Worm (Caenorhabditis elegans) whole organism, young adult: ENCODE data around the gene ZK721.3.

Source experiments
- C17E4.6 ChIP-seq: fragments of 200-800 bp; sonication (Bioruptor generic); IDR thresholded peaks from 2 replicates; pipeline ENCODE4 v1.3.6; 2022; ENCODE audit warnings: missing genetic modification reagents, missing genetic modification characterization, missing compliant biosample characterization
- F23B12.7 ChIP-seq: sonication (generic microtip); optimal IDR thresholded peaks from 2 replicates; lab custom pipeline; 2017; ENCODE audit warnings: missing genetic modification characterization, mild to moderate bottlenecking, missing compliant biosample characterization, antibody characterized with exemption, moderate library complexity; ENCODE audit not compliant: insufficient read depth
- F33H1.4 ChIP-seq: fragments of 200-800 bp; sonication (Bioruptor generic); IDR thresholded peaks from 2 replicates; pipeline ENCODE4 v1.3.6; 2022; ENCODE audit warnings: missing genetic modification reagents, missing genetic modification characterization, missing compliant biosample characterization
- T07F8.4 ChIP-seq: sonication (generic microtip); optimal IDR thresholded peaks from 2 replicates; lab custom pipeline; 2016; ENCODE audit warnings: mild to moderate bottlenecking, missing genetic modification characterization, moderate library complexity, missing compliant biosample characterization
- T26A5.8 ChIP-seq: sonication (generic microtip); optimal IDR thresholded peaks from 2 replicates; lab custom pipeline; 2016; ENCODE audit warnings: missing genetic modification characterization, missing compliant biosample characterization
- Y53F4B.3 ChIP-seq: fragments of 200-800 bp; sonication (Bioruptor generic); IDR thresholded peaks from 2 replicates; pipeline ENCODE4 v1.3.6; 2022; ENCODE audit warnings: missing genetic modification reagents, missing genetic modification characterization, missing compliant biosample characterization
- Y56A3A.18 ChIP-seq: fragments of 200-800 bp; sonication (Bioruptor generic); IDR thresholded peaks from 2 replicates; pipeline ENCODE4 v1.3.6; 2022; ENCODE audit warnings: missing genetic modification reagents, missing genetic modification characterization, missing compliant biosample characterization
- Y79H2A.3 ChIP-seq: fragments of 200-800 bp; sonication (Bioruptor generic); conservative IDR thresholded peaks from 2 replicates; pipeline ENCODE4 v1.3.6; 2022; ENCODE audit warnings: missing genetic modification reagents, missing genetic modification characterization, missing compliant biosample characterization
- ZK185.1 ChIP-seq: sonication (generic microtip); optimal IDR thresholded peaks from 2 replicates; lab custom pipeline; 2016; ENCODE audit warnings: mild to moderate bottlenecking, missing genetic modification characterization, missing compliant biosample characterization; ENCODE audit not compliant: poor library complexity, severe bottlenecking
- ama-1 ChIP-seq, 3 experiments: fragments of 150-350 bp in 1 of 3; sonication (generic microtip) in 2 of 3; optimal IDR thresholded peaks; 2 replicates each; lab custom pipeline; 2014 to 2018; ENCODE audit warnings: missing biosample characterization in 2 of 3, missing genetic modification characterization in 2 of 3, missing genetic modification reagents in 2 of 3
- athp-1 ChIP-seq: sonication (generic microtip); optimal IDR thresholded peaks from 2 replicates; lab custom pipeline; 2017; ENCODE audit warnings: mild to moderate bottlenecking, missing genetic modification characterization, missing compliant biosample characterization
- attf-5 ChIP-seq: fragments of 200-800 bp; sonication (Bioruptor generic); optimal IDR thresholded peaks from 2 replicates; lab custom pipeline; 2018; ENCODE audit warnings: mild to moderate bottlenecking, missing genetic modification characterization, missing compliant biosample characterization
- attf-6 ChIP-seq: fragments of 200-800 bp; sonication (Bioruptor generic); IDR thresholded peaks from 2 replicates; pipeline ENCODE4 v1.3.6; 2022; ENCODE audit warnings: missing genetic modification reagents, missing genetic modification characterization, missing compliant biosample characterization
- bed-1 ChIP-seq: fragments of 200-800 bp; sonication (Bioruptor generic); IDR thresholded peaks from 2 replicates; pipeline ENCODE4 v1.3.6; 2022; ENCODE audit warnings: missing genetic modification reagents, missing genetic modification characterization, missing compliant biosample characterization
- ccch-3 ChIP-seq: fragments of 200-800 bp; sonication (Bioruptor generic); optimal IDR thresholded peaks from 2 replicates; lab custom pipeline; 2018; ENCODE audit warnings: mild to moderate bottlenecking, missing genetic modification characterization, missing compliant biosample characterization
- ceh-27 ChIP-seq: fragments of 200-800 bp; sonication (Bioruptor generic); optimal IDR thresholded peaks from 2 replicates; lab custom pipeline; 2018; ENCODE audit warnings: mild to moderate bottlenecking, missing genetic modification characterization, moderate library complexity, missing compliant biosample characterization
- ceh-40 ChIP-seq: fragments of 200-800 bp; sonication (Bioruptor generic); IDR thresholded peaks from 2 replicates; pipeline ENCODE4 v1.3.6; 2022; ENCODE audit warnings: missing genetic modification characterization, missing compliant biosample characterization
- die-1 ChIP-seq: sonication (generic microtip); optimal IDR thresholded peaks from 2 replicates; lab custom pipeline; 2016; ENCODE audit warnings: missing genotype, mild to moderate bottlenecking, missing genetic modification characterization, missing compliant biosample characterization
- dox-1 ChIP-seq: fragments of 200-800 bp; sonication (Bioruptor generic); IDR thresholded peaks from 2 replicates; pipeline ENCODE4 v1.3.6; 2022; ENCODE audit warnings: missing genetic modification reagents, missing genetic modification characterization, missing compliant biosample characterization
- dpl-1 ChIP-seq: fragments of 150-350 bp; optimal IDR thresholded peaks from 2 replicates; lab custom pipeline; 2014; ENCODE audit warnings: missing biosample characterization, missing genetic modification reagents, missing genetic modification characterization
- efl-1 ChIP-seq: fragments of 150-350 bp; optimal IDR thresholded peaks from 2 replicates; lab custom pipeline; 2014; ENCODE audit warnings: missing biosample characterization, missing genetic modification reagents, missing genetic modification characterization
- egl-18 ChIP-seq: fragments of 200-800 bp; sonication (Bioruptor generic); IDR thresholded peaks from 2 replicates; pipeline ENCODE4 v1.3.6; 2022; ENCODE audit warnings: missing genetic modification reagents, missing genetic modification characterization, missing compliant biosample characterization
- egl-44 ChIP-seq: fragments of 200-800 bp; sonication (Bioruptor generic); IDR thresholded peaks from 2 replicates; pipeline ENCODE4 v1.3.6; 2022; ENCODE audit warnings: missing genetic modification reagents, missing genetic modification characterization, missing compliant biosample characterization
- egrh-3 ChIP-seq: fragments of 200-800 bp; sonication (Bioruptor generic); IDR thresholded peaks from 2 replicates; pipeline ENCODE4 v1.3.6; 2022; ENCODE audit warnings: missing genetic modification reagents, missing genetic modification characterization, missing compliant biosample characterization
- ekl-4 ChIP-seq: fragments of 200-800 bp; sonication (Bioruptor generic); IDR thresholded peaks from 2 replicates; pipeline ENCODE4 v1.3.6; 2022; ENCODE audit warnings: missing genetic modification reagents, missing genetic modification characterization, missing compliant biosample characterization
- hlh-26 ChIP-seq: fragments of 200-800 bp; sonication (Bioruptor generic); conservative IDR thresholded peaks from 2 replicates; pipeline ENCODE4 v1.3.6; 2022; ENCODE audit warnings: missing genetic modification reagents, missing genetic modification characterization, missing compliant biosample characterization
- hmg-1.2 ChIP-seq: fragments of 200-800 bp; sonication (Bioruptor generic); IDR thresholded peaks from 2 replicates; pipeline ENCODE4 v1.3.6; 2022; ENCODE audit warnings: missing genetic modification reagents, missing genetic modification characterization, missing compliant biosample characterization
- hmg-20 ChIP-seq: fragments of 200-800 bp; sonication (Bioruptor generic); IDR thresholded peaks from 2 replicates; pipeline ENCODE4 v1.3.6; 2022; ENCODE audit warnings: missing genetic modification reagents, missing genetic modification characterization, missing compliant biosample characterization
- lag-1 ChIP-seq: fragments of 200-800 bp; sonication (Bioruptor generic); IDR thresholded peaks from 2 replicates; pipeline ENCODE4 v1.3.6; 2022; ENCODE audit warnings: missing genetic modification reagents, missing genetic modification characterization, missing compliant biosample characterization
- let-607 ChIP-seq, 2 experiments: fragments of 200-800 bp in 1 of 2; sonication (Bioruptor generic) in 1 of 2; sonication (generic microtip) in 1 of 2; optimal IDR thresholded peaks; 2 replicates each; lab custom pipeline; 2016 to 2018; ENCODE audit warnings: mild to moderate bottlenecking in 2 of 2, missing compliant biosample characterization in 2 of 2, missing genetic modification characterization in 2 of 2, moderate library complexity in 2 of 2, missing genotype in 1 of 2
- lin-35 ChIP-seq, 3 experiments: fragments of 150-350 bp in 2 of 3; sonication (generic microtip) in 1 of 3; optimal IDR thresholded peaks; 2 replicates each; lab custom pipeline; 2014 to 2018; ENCODE audit warnings: missing biosample characterization in 3 of 3, missing genetic modification characterization in 3 of 3, missing genetic modification reagents in 3 of 3
- lin-40 ChIP-seq: sonication (generic microtip); optimal IDR thresholded peaks from 2 replicates; lab custom pipeline; 2016; ENCODE audit warnings: missing genetic modification characterization, mild to moderate bottlenecking, missing compliant biosample characterization, missing genotype, missing genetic modification reagents
- lin-54 ChIP-seq: fragments of 200-800 bp; sonication (Bioruptor generic); optimal IDR thresholded peaks from 2 replicates; lab custom pipeline; 2018; ENCODE audit warnings: mild to moderate bottlenecking, missing genetic modification characterization, missing compliant biosample characterization
- lsy-27 ChIP-seq: sonication (generic microtip); optimal IDR thresholded peaks from 2 replicates; lab custom pipeline; 2017; ENCODE audit warnings: missing genetic modification characterization, mild to moderate bottlenecking, missing compliant biosample characterization, antibody characterized with exemption, missing genotype, borderline replicate concordance; ENCODE audit not compliant: insufficient read depth
- mcd-1 ChIP-seq: fragments of 200-800 bp; sonication (Bioruptor generic); IDR thresholded peaks from 2 replicates; pipeline ENCODE4 v1.3.6; 2022; ENCODE audit warnings: missing genetic modification reagents, missing genetic modification characterization, missing compliant biosample characterization
- nfyb-1 ChIP-seq: fragments of 200-800 bp; sonication (Bioruptor generic); IDR thresholded peaks from 2 replicates; pipeline ENCODE4 v1.3.6; 2022; ENCODE audit warnings: missing genetic modification reagents, missing genetic modification characterization, missing compliant biosample characterization
- nhr-120 ChIP-seq: fragments of 200-800 bp; sonication (Bioruptor generic); IDR thresholded peaks from 2 replicates; pipeline ENCODE4 v1.3.6; 2022; ENCODE audit warnings: missing genetic modification characterization, missing compliant biosample characterization
- nhr-179 ChIP-seq: sonication (generic microtip); optimal IDR thresholded peaks from 2 replicates; lab custom pipeline; 2016; ENCODE audit warnings: mild to moderate bottlenecking, missing genetic modification characterization, missing compliant biosample characterization
- rpc-1 ChIP-seq, 2 experiments: fragments of 150-350 bp in 1 of 2; sonication (generic microtip) in 1 of 2; optimal IDR thresholded peaks; 2 replicates each; lab custom pipeline; 2014 to 2018; ENCODE audit warnings: missing biosample characterization in 1 of 2, missing genetic modification characterization in 1 of 2, missing genetic modification reagents in 1 of 2, missing genotype in 1 of 2
- sdz-38 ChIP-seq: sonication (generic microtip); optimal IDR thresholded peaks from 2 replicates; lab custom pipeline; 2016; ENCODE audit warnings: missing genotype, missing genetic modification characterization, missing compliant biosample characterization
- sea-2 ChIP-seq: fragments of 200-800 bp; sonication (Bioruptor generic); IDR thresholded peaks from 2 replicates; pipeline ENCODE4 v1.3.6; 2022; ENCODE audit warnings: missing genetic modification characterization, missing compliant biosample characterization
- tbx-9 ChIP-seq: sonication (generic microtip); optimal IDR thresholded peaks from 2 replicates; lab custom pipeline; 2016; ENCODE audit warnings: borderline replicate concordance, missing genetic modification characterization, inconsistent platforms, missing compliant biosample characterization
- tlf-1 ChIP-seq: fragments of 200-800 bp; sonication (Bioruptor generic); optimal IDR thresholded peaks from 2 replicates; lab custom pipeline; 2018; ENCODE audit warnings: mild to moderate bottlenecking, missing genetic modification characterization, missing compliant biosample characterization
- ztf-18 ChIP-seq: sonication (generic microtip); optimal IDR thresholded peaks from 2 replicates; lab custom pipeline; 2016; ENCODE audit warnings: missing genotype, mild to moderate bottlenecking, missing genetic modification characterization, missing compliant biosample characterization
- ztf-25 ChIP-seq: fragments of 200-800 bp; sonication (Bioruptor generic); IDR thresholded peaks from 2 replicates; pipeline ENCODE4 v1.3.6; 2022; ENCODE audit warnings: missing genetic modification reagents, missing genetic modification characterization, missing compliant biosample characterization
- ztf-26 ChIP-seq: sonication (generic microtip); optimal IDR thresholded peaks from 2 replicates; lab custom pipeline; 2017; ENCODE audit warnings: missing genetic modification characterization, missing compliant biosample characterization
- ztf-3 ChIP-seq: fragments of 200-800 bp; sonication (Bioruptor generic); optimal IDR thresholded peaks from 2 replicates; lab custom pipeline; 2018; ENCODE audit warnings: mild to moderate bottlenecking, missing genetic modification characterization, missing compliant biosample characterization

ZK721.3 gene

ce11 chrX:8819815-8820415 lies 35.6 kb downstream of the ZK721.3 start (continued):
- TF ChIP-seq bed-1 (GFP tag; lab: Robert Waterston, UW) (no peak), attf-5 (GFP tag; lab: Kevin White, UChicago) (peak; percentile 18), athp-1 (tag; lab: Kevin White, UChicago) (no peak), hmg-1.2 (GFP tag; lab: Robert Waterston, UW) (peak; percentile 56), F33H1.4 (GFP tag; lab: Robert Waterston, UW) (no peak), ztf-18 (tag; lab: Kevin White, UChicago) (peak; percentile 49), Y56A3A.18 (peak; percentile 77; the same call in 1 of the 2 replicates), Y79H2A.3 (no peak), dpl-1 (no peak), ceh-27 (GFP tag; lab: Kevin White, UChicago) (no peak), T26A5.8 (tag; lab: Kevin White, UChicago) (no peak), ztf-3 (GFP tag; lab: Kevin White, UChicago) (no peak), nfyb-1 (GFP tag; lab: Robert Waterston, UW) (0 out of 2 replicates have a peak, but pooled peaks have one; percentile 43), hmg-20 (GFP tag; lab: Robert Waterston, UW) (peak; percentile 13; the same call in 1 of the 2 replicates), mcd-1 (GFP tag; lab: Robert Waterston, UW) (no peak; the same call in 1 of the 2 replicates), efl-1 (no peak), attf-6 (no peak), rpc-1 (optimal IDR thresholded peaks at IDR 0.05; lab: Kevin White, UChicago) (peak; percentile 88), rpc-1 (tag; optimal IDR thresholded peaks at IDR 0.05; lab: Kevin White, UChicago) (peak; percentile 86), ccch-3 (GFP tag; lab: Kevin White, UChicago) (no peak), ztf-26 (tag; lab: Kevin White, UChicago) (peak; percentile 22), die-1 (tag; lab: Kevin White, UChicago) (peak; percentile 75), lsy-27 (tag; lab: Kevin White, UChicago) (peak; percentile 59), T07F8.4 (tag; lab: Kevin White, UChicago) (no peak), Y53F4B.3 (GFP tag; lab: Robert Waterston, UW) (no peak), ama-1 (optimal IDR thresholded peaks at IDR 0.05; lab: Kevin White, UChicago) (no peak), ama-1 (GFP tag; optimal IDR thresholded peaks at IDR 0.05; lab: Kevin White, UChicago) (peak in 1 of 2 experiments; percentile 14), sdz-38 (tag; lab: Kevin White, UChicago) (no peak), lag-1 (no peak), hlh-26 (GFP tag; lab: Robert Waterston, UW) (no peak), egl-18 (GFP tag; lab: Robert Waterston, UW) (no peak), lin-40 (tag; lab: Kevin White, UChicago) (peak; percentile 54), ekl-4 (GFP tag; lab: Robert Waterston, UW) (no peak), nhr-120 (GFP tag; lab: Robert Waterston, UW) (no peak), ceh-40 (GFP tag; lab: Robert Waterston, UW) (no peak), sea-2 (GFP tag; lab: Robert Waterston, UW) (no peak), egrh-3 (GFP tag; lab: Robert Waterston, UW) (no peak), tlf-1 (GFP tag; lab: Kevin White, UChicago) (no peak), let-607 (tag; optimal IDR thresholded peaks at IDR 0.05; lab: Kevin White, UChicago) (peak in 1 of 2 experiments; percentile 43), ZK185.1 (peak; percentile 56), lin-35 (GFP tag; optimal IDR thresholded peaks at IDR 0.05; lab: Kevin White, UChicago) (no peak), F23B12.7 (peak; percentile 9), ztf-25 (GFP tag; lab: Robert Waterston, UW) (no peak), tbx-9 (no peak), C17E4.6 (no peak), lin-54 (GFP tag; lab: Kevin White, UChicago) (no peak), egl-44 (GFP tag; lab: Robert Waterston, UW) (no peak), dox-1 (GFP tag; lab: Robert Waterston, UW) (no peak), nhr-179 (tag; lab: Kevin White, UChicago) (no peak)
